Worm (Caenorhabditis elegans) whole organism, L1 larva: Measurements from ENCODE around the gene T09A12.1.

Experiments used
- C04F5.9 ChIP-seq: sonication (generic microtip); optimal IDR thresholded peaks from 2 replicates; lab custom pipeline; 2016; ENCODE audit warnings: missing genetic modification characterization, missing compliant biosample characterization
- C34B4.2 ChIP-seq: sonication (generic microtip); optimal IDR thresholded peaks from 2 replicates; lab custom pipeline; 2017; ENCODE audit warnings: mild to moderate bottlenecking, missing genetic modification characterization, missing compliant biosample characterization
- aha-1 ChIP-seq: fragments of 150-350 bp; optimal IDR thresholded peaks from 2 replicates; lab custom pipeline; 2014; ENCODE audit warnings: missing biosample characterization, missing genetic modification characterization
- ama-1 ChIP-seq: fragments of 150-350 bp; optimal IDR thresholded peaks from 2 replicates; lab custom pipeline; 2014
- blmp-1 ChIP-seq: fragments of 150-350 bp; optimal IDR thresholded peaks from 2 replicates; lab custom pipeline; 2014; ENCODE audit warnings: missing biosample characterization, missing genetic modification characterization
- ceh-8 ChIP-seq: fragments of 200-800 bp; sonication (Bioruptor generic); optimal IDR thresholded peaks from 2 replicates; lab custom pipeline; 2018; ENCODE audit warnings: mild to moderate bottlenecking, missing genetic modification characterization, moderate library complexity, missing compliant biosample characterization
- ceh-82 ChIP-seq, 3 experiments: fragments of 150-350 bp in 1 of 3; sonication (generic microtip) in 2 of 3; optimal IDR thresholded peaks; 2 replicates each; lab custom pipeline; 2014 to 2017; ENCODE audit warnings: missing biosample characterization in 3 of 3, missing genetic modification characterization in 3 of 3
- ceh-88 ChIP-seq: fragments of 200-800 bp; sonication (Bioruptor generic); IDR thresholded peaks from 2 replicates; pipeline ENCODE4 v1.3.6; 2022; ENCODE audit warnings: missing genetic modification characterization, missing compliant biosample characterization
- ceh-90 ChIP-seq: sonication (generic microtip); optimal IDR thresholded peaks from 2 replicates; lab custom pipeline; 2016; ENCODE audit warnings: missing genetic modification characterization, missing compliant biosample characterization
- ces-1 ChIP-seq: fragments of 150-350 bp; optimal IDR thresholded peaks from 2 replicates; lab custom pipeline; 2014; ENCODE audit warnings: missing biosample characterization, missing genetic modification reagents, missing genetic modification characterization
- dpl-1 ChIP-seq, 3 experiments: fragments of 150-350 bp in 2 of 3; sonication (generic microtip) in 1 of 3; optimal IDR thresholded peaks; 2 replicates each; lab custom pipeline; 2014 to 2017; ENCODE audit warnings: missing biosample characterization in 3 of 3, missing genetic modification characterization in 3 of 3, missing genetic modification reagents in 3 of 3
- dsc-1 ChIP-seq: sonication (generic microtip); optimal IDR thresholded peaks from 2 replicates; lab custom pipeline; 2016; ENCODE audit warnings: mild to moderate bottlenecking, missing genetic modification characterization, missing compliant biosample characterization
- efl-1 ChIP-seq, 4 experiments: fragments of 150-350 bp; optimal IDR thresholded peaks in 3 of 4; peaks in 1 of 4; 1 replicate in 1 of 4; 2 replicates in 3 of 4; lab custom pipeline; 2014; ENCODE audit warnings: missing biosample characterization in 2 of 4, missing genetic modification characterization in 2 of 4, missing genetic modification reagents in 2 of 4
- efl-3 ChIP-seq: fragments of 200-800 bp; sonication (Bioruptor generic); optimal IDR thresholded peaks from 2 replicates; lab custom pipeline; 2018; ENCODE audit warnings: mild to moderate bottlenecking, missing genetic modification characterization, missing compliant biosample characterization
- ets-5 ChIP-seq: fragments of 200-800 bp; sonication (Bioruptor generic); IDR thresholded peaks from 2 replicates; pipeline ENCODE4 v1.3.6; 2022; ENCODE audit warnings: missing genetic modification characterization, missing compliant biosample characterization
- fos-1 ChIP-seq: fragments of 150-350 bp; optimal IDR thresholded peaks from 2 replicates; lab custom pipeline; 2014; ENCODE audit warnings: missing biosample characterization, missing genetic modification characterization
- hlh-17 ChIP-seq: fragments of 200-800 bp; sonication (Bioruptor generic); optimal IDR thresholded peaks from 2 replicates; lab custom pipeline; 2018; ENCODE audit warnings: missing genetic modification characterization, mild to moderate bottlenecking, missing compliant biosample characterization, moderate library complexity, borderline replicate concordance
- irx-1 ChIP-seq: sonication (generic microtip); optimal IDR thresholded peaks from 2 replicates; lab custom pipeline; 2016; ENCODE audit warnings: missing genetic modification characterization, missing compliant biosample characterization
- jun-1 ChIP-seq: fragments of 150-350 bp; optimal IDR thresholded peaks from 2 replicates; lab custom pipeline; 2014; ENCODE audit warnings: missing biosample characterization, missing genetic modification reagents, missing genetic modification characterization
- lin-13 ChIP-seq: fragments of 150-350 bp; optimal IDR thresholded peaks from 2 replicates; lab custom pipeline; 2014; ENCODE audit warnings: missing biosample characterization, missing genetic modification reagents, missing genetic modification characterization
- lin-14 ChIP-seq: fragments of 200-800 bp; sonication (Bioruptor generic); optimal IDR thresholded peaks from 2 replicates; lab custom pipeline; 2018; ENCODE audit warnings: mild to moderate bottlenecking, missing genetic modification characterization, moderate library complexity, missing compliant biosample characterization
- lin-35 ChIP-seq, 2 experiments: fragments of 150-350 bp; optimal IDR thresholded peaks; 2 replicates each; lab custom pipeline; 2014; ENCODE audit warnings: missing biosample characterization in 2 of 2, missing genetic modification characterization in 2 of 2, missing genetic modification reagents in 2 of 2
- lin-39 ChIP-seq: fragments of 150-350 bp; optimal IDR thresholded peaks from 2 replicates; lab custom pipeline; 2014; ENCODE audit warnings: missing biosample characterization, missing genetic modification reagents, missing genetic modification characterization
- lsy-2 ChIP-seq, 2 experiments: fragments of 150-350 bp; optimal IDR thresholded peaks; 2 replicates each; lab custom pipeline; 2014; ENCODE audit warnings: missing biosample characterization in 2 of 2, missing genetic modification characterization in 2 of 2
- nhr-20 ChIP-seq: sonication (generic microtip); optimal IDR thresholded peaks from 2 replicates; lab custom pipeline; 2016; ENCODE audit warnings: mild to moderate bottlenecking, missing genetic modification characterization, missing compliant biosample characterization
- nhr-237 ChIP-seq: fragments of 150-350 bp; optimal IDR thresholded peaks from 2 replicates; lab custom pipeline; 2014; ENCODE audit warnings: missing biosample characterization, missing genetic modification characterization
- nhr-28 ChIP-seq: fragments of 150-350 bp; optimal IDR thresholded peaks from 2 replicates; lab custom pipeline; 2014; ENCODE audit warnings: missing biosample characterization, missing genetic modification characterization
- nhr-76 ChIP-seq: sonication (generic microtip); optimal IDR thresholded peaks from 2 replicates; lab custom pipeline; 2017; ENCODE audit warnings: missing biosample characterization, missing genetic modification characterization
- nhr-85 ChIP-seq: sonication (generic microtip); peaks from one replicate; lab custom pipeline; 2016; ENCODE audit warnings: missing genetic modification characterization, inconsistent platforms, missing compliant biosample characterization
- pag-3 ChIP-seq: sonication (generic microtip); optimal IDR thresholded peaks from 2 replicates; lab custom pipeline; 2017; ENCODE audit warnings: missing genetic modification characterization, mild to moderate bottlenecking, missing compliant biosample characterization, antibody characterized with exemption, borderline replicate concordance; ENCODE audit not compliant: insufficient read depth
- pax-3 ChIP-seq: fragments of 200-800 bp; sonication (Bioruptor generic); optimal IDR thresholded peaks from 2 replicates; lab custom pipeline; 2018; ENCODE audit warnings: mild to moderate bottlenecking, missing genetic modification characterization, moderate library complexity, missing compliant biosample characterization
- pqm-1 ChIP-seq: sonication (generic microtip); optimal IDR thresholded peaks from 3 replicates; lab custom pipeline; 2017; ENCODE audit warnings: missing biosample characterization, missing genetic modification characterization
- snpc-4 ChIP-seq: fragments of 150-350 bp; optimal IDR thresholded peaks from 2 replicates; lab custom pipeline; 2014; ENCODE audit warnings: missing biosample characterization, missing genetic modification characterization
- sox-4 ChIP-seq: sonication (generic microtip); optimal IDR thresholded peaks from 2 replicates; lab custom pipeline; 2016; ENCODE audit warnings: missing genetic modification characterization, missing compliant biosample characterization
- tbx-2 ChIP-seq: sonication (generic microtip); optimal IDR thresholded peaks from 2 replicates; lab custom pipeline; 2016; ENCODE audit warnings: missing genetic modification characterization, missing compliant biosample characterization
- tlp-1 ChIP-seq: fragments of 150-350 bp; optimal IDR thresholded peaks from 2 replicates; lab custom pipeline; 2014; ENCODE audit warnings: missing biosample characterization, missing genetic modification characterization
- unc-30 ChIP-seq: sonication (generic microtip); optimal IDR thresholded peaks from 2 replicates; lab custom pipeline; 2017; ENCODE audit warnings: missing biosample characterization, missing genetic modification characterization
- unc-62 ChIP-seq: fragments of 150-350 bp; optimal IDR thresholded peaks from 2 replicates; lab custom pipeline; 2014; ENCODE audit warnings: missing biosample characterization, missing genetic modification reagents, missing genetic modification characterization
- vab-15 ChIP-seq: sonication (generic microtip); optimal IDR thresholded peaks from 2 replicates; lab custom pipeline; 2017; ENCODE audit warnings: missing genotype, mild to moderate bottlenecking, missing genetic modification characterization, missing compliant biosample characterization
- zag-1 ChIP-seq: fragments of 150-350 bp; optimal IDR thresholded peaks from 2 replicates; lab custom pipeline; 2014; ENCODE audit warnings: missing biosample characterization, missing genetic modification characterization
- zip-4 ChIP-seq: fragments of 200-800 bp; sonication (Bioruptor generic); optimal IDR thresholded peaks from 2 replicates; lab custom pipeline; 2018; ENCODE audit warnings: mild to moderate bottlenecking, missing genetic modification characterization, moderate library complexity, missing compliant biosample characterization

Gene T09A12.1

DNA sequence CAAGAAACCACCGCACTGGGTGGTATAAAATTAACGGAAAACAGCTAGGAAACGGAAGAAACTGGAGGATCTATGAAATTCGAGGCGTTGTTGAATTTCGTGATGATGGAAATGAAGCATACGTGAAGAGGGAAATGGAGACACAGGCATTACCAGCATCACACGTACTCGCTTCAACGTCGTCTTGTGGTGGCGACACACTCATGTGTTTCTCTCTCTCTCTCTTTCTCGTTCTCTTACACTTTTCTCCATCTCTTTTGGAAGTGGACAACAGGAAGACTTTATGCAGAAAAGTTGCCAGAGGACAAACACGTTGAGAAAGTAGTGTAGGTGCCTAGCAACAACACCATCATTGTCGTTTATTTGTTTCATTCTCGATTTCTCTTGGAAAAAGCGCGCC lies 11.8 kb upstream of the T09A12.1 start (continued):
- TF ChIP-seq pax-3 (tag; lab: Kevin White, UChicago) (no peak), ceh-82 (tag; optimal IDR thresholded peaks at IDR 0.05; lab: Kevin White, UChicago) (peak in 1 of 3 experiments; percentile 11), pag-3 (tag; lab: Kevin White, UChicago) (no peak), unc-62 (no peak), ama-1 (lab: Kevin White, UChicago) (no peak), zip-4 (GFP tag; lab: Kevin White, UChicago) (no peak), nhr-76 (tag; lab: Kevin White, UChicago) (no peak), hlh-17 (GFP tag; lab: Kevin White, UChicago) (no peak), snpc-4 (tag; lab: Kevin White, UChicago) (no peak), fos-1 (tag; lab: Kevin White, UChicago) (no peak), nhr-20 (tag; lab: Kevin White, UChicago) (peak; percentile 36), ceh-8 (GFP tag; lab: Kevin White, UChicago) (no peak), aha-1 (tag; lab: Kevin White, UChicago) (no peak), lsy-2 (tag; optimal IDR thresholded peaks at IDR 0.05; lab: Kevin White, UChicago) (peak; percentile 10 to 56), vab-15 (tag; lab: Kevin White, UChicago) (no peak), zag-1 (no peak), C04F5.9 (tag; lab: Kevin White, UChicago) (no peak), dsc-1 (tag; lab: Kevin White, UChicago) (no peak), lin-39 (tag; lab: Kevin White, UChicago) (no peak), jun-1 (no peak), irx-1 (tag; lab: Kevin White, UChicago) (peak; percentile 23), pqm-1 (no peak), tbx-2 (tag; lab: Kevin White, UChicago) (peak; percentile 23), dpl-1 (GFP tag; optimal IDR thresholded peaks at IDR 0.05; lab: Kevin White, UChicago) (no peak), sox-4 (no peak), lin-13 (GFP tag; lab: Kevin White, UChicago) (no peak), lin-35 (GFP tag; optimal IDR thresholded peaks at IDR 0.05; lab: Kevin White, UChicago) (peak; percentile 23 to 47), ces-1 (no peak), nhr-28 (tag; lab: Kevin White, UChicago) (no peak), C34B4.2 (tag; lab: Kevin White, UChicago) (no peak), efl-3 (GFP tag; lab: Kevin White, UChicago) (no peak), tlp-1 (tag; lab: Kevin White, UChicago) (no peak), nhr-237 (tag; lab: Kevin White, UChicago) (no peak), nhr-85 (no peak), unc-30 (tag; lab: Kevin White, UChicago) (no peak), ets-5 (GFP tag; lab: Robert Waterston, UW) (no peak)

DNA sequence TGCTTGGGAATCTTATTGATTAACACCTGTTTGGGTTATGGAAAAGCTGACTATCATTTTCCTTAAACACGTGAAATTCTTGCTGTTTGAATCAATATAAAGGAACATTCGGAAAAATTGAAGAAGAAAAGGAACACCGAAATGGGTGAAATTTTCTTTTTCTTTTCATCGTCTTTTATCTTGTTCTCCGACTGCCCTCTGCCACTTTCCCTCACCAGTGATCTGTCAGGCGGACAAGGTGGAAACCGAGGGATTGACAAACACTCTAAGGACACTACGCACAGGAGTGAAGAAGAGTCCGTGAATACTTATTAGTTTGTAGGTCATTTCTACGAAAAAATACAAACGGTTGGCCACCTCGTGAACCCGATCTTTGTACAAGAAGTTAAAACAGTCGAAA lies 10.9 kb upstream of the T09A12.1 start:
- TF ChIP-seq efl-1 (optimal IDR thresholded peaks at IDR 0.05; lab: Kevin White, UChicago) (no peak), efl-1 (GFP tag; optimal IDR thresholded peaks at IDR 0.05 in 1 of 2; lab: Kevin White, UChicago) (peak in 1 of 2 experiments; percentile 15), blmp-1 (tag; lab: Kevin White, UChicago) (peak; percentile 96), lin-14 (GFP tag; lab: Kevin White, UChicago) (peak; percentile 17), ceh-88 (GFP tag; lab: Robert Waterston, UW) (no peak), ceh-90 (tag; lab: Kevin White, UChicago) (no peak), irx-1 (tag; lab: Kevin White, UChicago) (no peak), ceh-8 (GFP tag; lab: Kevin White, UChicago) (no peak), C34B4.2 (tag; lab: Kevin White, UChicago) (no peak)
